Worm (Caenorhabditis elegans) whole organism, L2 larva: ENCODE data around the gene slc-17.3.

Source experiments
- C34F6.9 ChIP-seq: fragments of 150-350 bp; optimal IDR thresholded peaks from 2 replicates; lab custom pipeline; 2014; ENCODE audit warnings: missing biosample characterization, missing genetic modification characterization
- F13H6.1 ChIP-seq: sonication (generic microtip); optimal IDR thresholded peaks from 2 replicates; lab custom pipeline; 2016; ENCODE audit warnings: missing genetic modification characterization, missing compliant biosample characterization
- R02D3.7 ChIP-seq: fragments of 150-350 bp; optimal IDR thresholded peaks from 2 replicates; lab custom pipeline; 2014; ENCODE audit warnings: missing biosample characterization, missing genetic modification characterization
- Y55F3AM.14 ChIP-seq: fragments of 200-800 bp; sonication (Bioruptor generic); optimal IDR thresholded peaks from 2 replicates; lab custom pipeline; 2018; ENCODE audit warnings: mild to moderate bottlenecking, missing genetic modification characterization, missing compliant biosample characterization
- ZK546.5 ChIP-seq: sonication (generic microtip); optimal IDR thresholded peaks from 2 replicates; lab custom pipeline; 2017; ENCODE audit warnings: missing biosample characterization, missing genetic modification characterization
- alr-1 ChIP-seq: fragments of 150-350 bp; optimal IDR thresholded peaks from 2 replicates; lab custom pipeline; 2014; ENCODE audit warnings: missing biosample characterization, missing genetic modification characterization
- aly-2 ChIP-seq: fragments of 150-350 bp; optimal IDR thresholded peaks from 2 replicates; lab custom pipeline; 2014; ENCODE audit warnings: missing biosample characterization, missing genetic modification characterization
- ama-1 ChIP-seq: fragments of 150-350 bp; optimal IDR thresholded peaks from 2 replicates; lab custom pipeline; 2018; ENCODE audit warnings: inconsistent platforms
- blmp-1 ChIP-seq: sonication (generic microtip); optimal IDR thresholded peaks from 2 replicates; lab custom pipeline; 2017; ENCODE audit warnings: missing genetic modification characterization, mild to moderate bottlenecking, missing compliant biosample characterization, antibody characterized with exemption, moderate library complexity; ENCODE audit not compliant: insufficient read depth
- ceh-16 ChIP-seq: fragments of 150-350 bp; optimal IDR thresholded peaks from 2 replicates; lab custom pipeline; 2014; ENCODE audit warnings: missing biosample characterization, missing genetic modification characterization
- ceh-82 ChIP-seq: fragments of 150-350 bp; optimal IDR thresholded peaks from 2 replicates; lab custom pipeline; 2014; ENCODE audit warnings: missing biosample characterization, missing genetic modification characterization
- egl-27 ChIP-seq: sonication (generic microtip); optimal IDR thresholded peaks from 3 replicates; lab custom pipeline; 2017; ENCODE audit warnings: missing biosample characterization, missing genetic modification reagents, missing genetic modification characterization
- elt-1 ChIP-seq: fragments of 150-350 bp; optimal IDR thresholded peaks from 2 replicates; lab custom pipeline; 2014; ENCODE audit warnings: missing biosample characterization, missing genetic modification characterization
- elt-3 ChIP-seq: sonication (generic microtip); optimal IDR thresholded peaks from 2 replicates; lab custom pipeline; 2017; ENCODE audit warnings: missing biosample characterization, missing genetic modification characterization
- fos-1 ChIP-seq: fragments of 150-350 bp; optimal IDR thresholded peaks from 2 replicates; lab custom pipeline; 2014; ENCODE audit warnings: missing biosample characterization, missing genetic modification characterization
- gmeb-1 ChIP-seq: fragments of 150-350 bp; optimal IDR thresholded peaks from 2 replicates; lab custom pipeline; 2014; ENCODE audit warnings: missing biosample characterization, missing genetic modification characterization
- lin-13 ChIP-seq: fragments of 150-350 bp; optimal IDR thresholded peaks from 2 replicates; lab custom pipeline; 2014; ENCODE audit warnings: missing biosample characterization, missing genetic modification reagents, missing genetic modification characterization
- lin-39 ChIP-seq: fragments of 150-350 bp; optimal IDR thresholded peaks from 2 replicates; lab custom pipeline; 2014; ENCODE audit warnings: missing biosample characterization, missing genetic modification reagents, missing genetic modification characterization
- lsy-2 ChIP-seq, 2 experiments: fragments of 150-350 bp in 1 of 2; sonication (generic microtip) in 1 of 2; optimal IDR thresholded peaks; 2 replicates each; lab custom pipeline; 2014 to 2017; ENCODE audit warnings: missing biosample characterization in 2 of 2, missing genetic modification characterization in 2 of 2
- mab-5 ChIP-seq: fragments of 150-350 bp; optimal IDR thresholded peaks from 2 replicates; lab custom pipeline; 2014; ENCODE audit warnings: missing biosample characterization, missing genetic modification characterization
- mbf-1 ChIP-seq: sonication (generic microtip); optimal IDR thresholded peaks from 2 replicates; lab custom pipeline; 2017; ENCODE audit warnings: missing biosample characterization, missing genetic modification characterization
- nhr-10 ChIP-seq: sonication (generic microtip); optimal IDR thresholded peaks from 2 replicates; lab custom pipeline; 2017; ENCODE audit warnings: missing biosample characterization, missing genetic modification characterization
- nhr-11 ChIP-seq: fragments of 150-350 bp; optimal IDR thresholded peaks from 2 replicates; lab custom pipeline; 2014; ENCODE audit warnings: missing biosample characterization, missing genetic modification characterization
- nhr-129 ChIP-seq: fragments of 150-350 bp; optimal IDR thresholded peaks from 2 replicates; lab custom pipeline; 2014; ENCODE audit warnings: missing biosample characterization, missing genetic modification characterization
- nhr-21 ChIP-seq: fragments of 150-350 bp; optimal IDR thresholded peaks from 2 replicates; lab custom pipeline; 2014; ENCODE audit warnings: missing biosample characterization, missing genetic modification characterization
- nhr-237 ChIP-seq: fragments of 150-350 bp; optimal IDR thresholded peaks from 2 replicates; lab custom pipeline; 2014; ENCODE audit warnings: missing biosample characterization, missing genetic modification characterization
- nhr-6 ChIP-seq: fragments of 150-350 bp; optimal IDR thresholded peaks from 2 replicates; lab custom pipeline; 2014; ENCODE audit warnings: missing biosample characterization, missing genetic modification characterization
- nhr-77 ChIP-seq: fragments of 150-350 bp; optimal IDR thresholded peaks from 2 replicates; lab custom pipeline; 2014; ENCODE audit warnings: missing biosample characterization, missing genetic modification characterization
- peb-1 ChIP-seq: fragments of 150-350 bp; optimal IDR thresholded peaks from 2 replicates; lab custom pipeline; 2014; ENCODE audit warnings: missing biosample characterization, missing genetic modification characterization
- sem-4 ChIP-seq: fragments of 150-350 bp; optimal IDR thresholded peaks from 2 replicates; lab custom pipeline; 2014; ENCODE audit warnings: missing biosample characterization, missing genetic modification reagents, missing genetic modification characterization
- skn-1 ChIP-seq: sonication (generic microtip); optimal IDR thresholded peaks from 2 replicates; lab custom pipeline; 2017; ENCODE audit warnings: missing biosample characterization, missing genetic modification characterization
- sma-3 ChIP-seq: sonication (generic microtip); optimal IDR thresholded peaks from 2 replicates; lab custom pipeline; 2016; ENCODE audit warnings: missing genetic modification reagents, missing genetic modification characterization, missing compliant biosample characterization
- sma-9 ChIP-seq, 2 experiments: fragments of 150-350 bp in 1 of 2; sonication (generic microtip) in 1 of 2; optimal IDR thresholded peaks; 2 replicates each; lab custom pipeline; 2014 to 2016; ENCODE audit warnings: missing genetic modification characterization in 2 of 2, mild to moderate bottlenecking in 1 of 2, missing biosample characterization in 1 of 2, missing compliant biosample characterization in 1 of 2, missing genetic modification reagents in 1 of 2, moderate library complexity in 1 of 2
- unc-55 ChIP-seq: fragments of 150-350 bp; sonication (generic microtip); optimal IDR thresholded peaks from 3 replicates; lab custom pipeline; 2014; ENCODE audit warnings: missing biosample characterization, missing genetic modification reagents, missing genetic modification characterization
- unc-62 ChIP-seq: fragments of 150-350 bp; optimal IDR thresholded peaks from 2 replicates; lab custom pipeline; 2014; ENCODE audit warnings: missing biosample characterization, missing genetic modification reagents, missing genetic modification characterization
- zag-1 ChIP-seq: fragments of 150-350 bp; optimal IDR thresholded peaks from 2 replicates; lab custom pipeline; 2014; ENCODE audit warnings: missing biosample characterization, missing genetic modification characterization
- ztf-4 ChIP-seq: fragments of 150-350 bp; optimal IDR thresholded peaks from 2 replicates; lab custom pipeline; 2014; ENCODE audit warnings: missing biosample characterization, missing genetic modification characterization

slc-17.3 gene

ce11 chrIII:7866189-7866588, 1.1 kb upstream of the slc-17.3 start, which contains the start of gene cup-4:
Gene cup-4, plus strand, starts transcription at chrIII:7866489.
- TF ChIP-seq ceh-16 (tag; lab: Kevin White, UChicago) (no peak), nhr-10 (no peak), nhr-77 (no peak), ceh-82 (tag; lab: Kevin White, UChicago) (no peak), R02D3.7 (tag; lab: Kevin White, UChicago) (no peak), nhr-6 (no peak), ZK546.5 (tag; lab: Kevin White, UChicago) (no peak), lin-39 (tag; lab: Kevin White, UChicago) (no peak)

ce11 chrIII:7861535-7862120, 3.5 kb downstream of the slc-17.3 start, which contains the start of gene snr-5:
Gene snr-5, plus strand, starts transcription at chrIII:7862070.
- TF ChIP-seq elt-1 (tag; lab: Kevin White, UChicago) (no peak), unc-62 (GFP tag; lab: Kevin White, UChicago) (no peak), blmp-1 (tag; lab: Kevin White, UChicago) (no peak), fos-1 (tag; lab: Kevin White, UChicago) (no peak), egl-27 (tag; lab: Kevin White, UChicago) (no peak), sma-3 (GFP tag; lab: Kevin White, UChicago) (no peak), nhr-10 (no peak), nhr-11 (tag; lab: Kevin White, UChicago) (no peak), mab-5 (tag; lab: Kevin White, UChicago) (no peak), aly-2 (tag; lab: Kevin White, UChicago) (no peak), nhr-6 (no peak), lin-13 (GFP tag; lab: Kevin White, UChicago) (peak; percentile 27), nhr-21 (tag; lab: Kevin White, UChicago) (no peak), lsy-2 (tag; optimal IDR thresholded peaks at IDR 0.05; lab: Kevin White, UChicago) (peak in 1 of 2 experiments; percentile 59), nhr-237 (tag; lab: Kevin White, UChicago) (no peak), mbf-1 (no peak), skn-1 (no peak), peb-1 (tag; lab: Kevin White, UChicago) (no peak), alr-1 (no peak), C34F6.9 (tag; lab: Kevin White, UChicago) (peak; percentile 26), ceh-82 (tag; lab: Kevin White, UChicago) (no peak), zag-1 (tag; lab: Kevin White, UChicago) (no peak), sma-9 (GFP tag; optimal IDR thresholded peaks at IDR 0.05; lab: Kevin White, UChicago) (no peak), sma-9 (tag; optimal IDR thresholded peaks at IDR 0.05; lab: Kevin White, UChicago) (no peak), ama-1 (lab: Kevin White, UChicago) (no peak), unc-55 (GFP tag; lab: Kevin White, UChicago) (no peak), gmeb-1 (no peak), elt-3 (tag; lab: Kevin White, UChicago) (no peak), F13H6.1 (tag; lab: Kevin White, UChicago) (no peak), nhr-129 (peak; percentile 25), Y55F3AM.14 (GFP tag; lab: Kevin White, UChicago) (no peak), ceh-16 (tag; lab: Kevin White, UChicago) (no peak)

DNA sequence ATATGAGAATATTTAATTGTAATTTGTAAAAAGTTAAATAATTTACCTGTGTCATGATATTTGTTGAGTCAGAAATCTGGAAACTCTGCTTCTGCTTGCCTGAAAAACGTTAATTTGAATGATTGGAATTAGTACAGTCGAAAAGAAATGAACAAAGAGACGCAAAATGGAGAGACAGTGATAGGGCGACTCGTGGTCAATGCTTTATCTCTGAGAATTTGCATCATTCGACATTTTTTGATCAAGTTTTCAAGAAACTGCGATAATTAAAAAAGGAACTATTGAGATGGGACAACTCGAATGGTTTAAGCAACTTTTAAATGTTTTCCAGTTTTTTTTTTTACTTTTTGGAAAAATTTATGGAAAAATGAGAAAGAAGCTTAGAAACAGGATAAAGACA, 4.2 kb downstream of the slc-17.3 start, which contains the start of gene cuc-1:
Gene cuc-1 (minus strand): TSS at position 101 of the 400 bp plus-strand sequence.
- TF ChIP-seq elt-3 (tag; lab: Kevin White, UChicago) (no peak), fos-1 (tag; lab: Kevin White, UChicago) (peak; percentile 10), egl-27 (tag; lab: Kevin White, UChicago) (no peak)

ce11 chrIII:7859313-7859712, 5.8 kb downstream of the slc-17.3 start, which contains the start of gene tomm-7:
Gene tomm-7, plus strand, starts transcription at chrIII:7859613.
- TF ChIP-seq unc-62 (GFP tag; lab: Kevin White, UChicago) (no peak), nhr-11 (tag; lab: Kevin White, UChicago) (no peak), ztf-4 (tag; lab: Kevin White, UChicago) (no peak), sma-3 (GFP tag; lab: Kevin White, UChicago) (no peak), elt-1 (tag; lab: Kevin White, UChicago) (no peak), unc-55 (GFP tag; lab: Kevin White, UChicago) (no peak), sem-4 (no peak)
